Fruit fly (Drosophila melanogaster) whole organism, pupa: ENCODE measurements around the gene Cen.

ENCODE experiments used
- CG10348 ChIP-seq: fragments of 200-800 bp; sonication (Bioruptor generic); IDR thresholded peaks from 2 replicates; pipeline ENCODE4 v1.3.6; 2022; ENCODE audit warnings: missing biosample characterization, missing genetic modification characterization
- CG12605 ChIP-seq: fragments of 200-800 bp; sonication (Bioruptor generic); IDR thresholded peaks from 2 replicates; pipeline ENCODE4 v1.3.6; 2022; ENCODE audit warnings: missing biosample characterization, missing genetic modification characterization
- CG13204 ChIP-seq: fragments of 200-800 bp; sonication (Bioruptor generic); optimal IDR thresholded peaks from 2 replicates; lab custom pipeline; 2018; ENCODE audit warnings: missing biosample characterization, mild to moderate bottlenecking, missing genetic modification characterization, moderate library complexity
- CG14655 ChIP-seq: fragments of 200-800 bp; sonication (Bioruptor generic); optimal IDR thresholded peaks from 3 replicates; lab custom pipeline; 2017; ENCODE audit warnings: mild to moderate bottlenecking, missing biosample characterization, missing genetic modification reagents, missing genetic modification characterization
- CG15710 ChIP-seq: fragments of 200-800 bp; sonication (Bioruptor generic); optimal IDR thresholded peaks from 2 replicates; lab custom pipeline; 2018; ENCODE audit warnings: missing biosample characterization, mild to moderate bottlenecking, missing genetic modification characterization, moderate library complexity
- CG17806 ChIP-seq: fragments of 200-800 bp; sonication (Bioruptor generic); optimal IDR thresholded peaks from 2 replicates; lab custom pipeline; 2018; ENCODE audit warnings: missing biosample characterization, mild to moderate bottlenecking, missing genetic modification characterization, moderate library complexity
- CG32121 ChIP-seq: fragments of 200-800 bp; sonication (Bioruptor generic); IDR thresholded peaks from 2 replicates; pipeline ENCODE4 v1.3.6; 2022; ENCODE audit warnings: missing biosample characterization, missing genetic modification characterization
- CG34367 ChIP-seq: fragments of 200-800 bp; sonication (Bioruptor generic); optimal IDR thresholded peaks from 2 replicates; lab custom pipeline; 2018; ENCODE audit warnings: missing biosample characterization, mild to moderate bottlenecking, missing genetic modification characterization
- CG4496 ChIP-seq: fragments of 200-800 bp; sonication (Bioruptor generic); IDR thresholded peaks from 3 replicates; pipeline ENCODE4 v1.3.6; 2022; ENCODE audit warnings: missing biosample characterization, missing genetic modification characterization
- CG8159 ChIP-seq: fragments of 200-800 bp; sonication (Bioruptor generic); optimal IDR thresholded peaks from 3 replicates; lab custom pipeline; 2018; ENCODE audit warnings: missing biosample characterization, mild to moderate bottlenecking, missing genetic modification characterization, moderate library complexity
- CG8301 ChIP-seq: fragments of 200-800 bp; sonication (Bioruptor generic); optimal IDR thresholded peaks from 2 replicates; lab custom pipeline; 2018; ENCODE audit warnings: missing biosample characterization, mild to moderate bottlenecking, missing genetic modification characterization
- CG9948 ChIP-seq: fragments of 200-800 bp; sonication (Bioruptor generic); optimal IDR thresholded peaks from 2 replicates; lab custom pipeline; 2018; ENCODE audit warnings: missing biosample characterization, mild to moderate bottlenecking, missing genetic modification characterization, moderate library complexity
- D1 ChIP-seq: fragments of 200-800 bp; sonication (Bioruptor generic); optimal IDR thresholded peaks from 2 replicates; lab custom pipeline; 2018; ENCODE audit warnings: missing biosample characterization, mild to moderate bottlenecking, missing genetic modification characterization, moderate library complexity
- EcR ChIP-seq: fragments of 200-800 bp; sonication (Bioruptor generic); optimal IDR thresholded peaks from 3 replicates; lab custom pipeline; 2019; ENCODE audit warnings: missing biosample characterization, missing genetic modification characterization, mild to moderate bottlenecking, moderate library complexity, missing genetic modification reagents
- Ets98B ChIP-seq: fragments of 200-800 bp; sonication (Bioruptor generic); IDR thresholded peaks from 2 replicates; pipeline ENCODE4 v1.3.6; 2022; ENCODE audit warnings: missing biosample characterization, missing genetic modification characterization
- Pif1A ChIP-seq: fragments of 200-800 bp; sonication (Bioruptor generic); optimal IDR thresholded peaks from 3 replicates; lab custom pipeline; 2016; ENCODE audit warnings: missing biosample characterization, missing genetic modification characterization
- Pif1B ChIP-seq: fragments of 200-800 bp; sonication (Bioruptor generic); optimal IDR thresholded peaks from 3 replicates; lab custom pipeline; 2016; ENCODE audit warnings: missing biosample characterization, missing genetic modification characterization
- Snoo ChIP-seq: fragments of 200-800 bp; sonication (Bioruptor generic); optimal IDR thresholded peaks from 3 replicates; lab custom pipeline; 2017; ENCODE audit warnings: missing biosample characterization, mild to moderate bottlenecking, missing genetic modification characterization, inconsistent platforms
- fd96Ca ChIP-seq: fragments of 200-800 bp; sonication (Bioruptor generic); IDR thresholded peaks from 3 replicates; pipeline ENCODE4 v1.3.6; 2022; ENCODE audit warnings: missing biosample characterization, missing genetic modification characterization
- gl ChIP-seq: fragments of 200-800 bp; sonication (Bioruptor generic); optimal IDR thresholded peaks from 2 replicates; lab custom pipeline; 2018; ENCODE audit warnings: missing biosample characterization, mild to moderate bottlenecking, missing genetic modification characterization
- rn ChIP-seq: fragments of 200-800 bp; sonication (Bioruptor generic); IDR thresholded peaks from 2 replicates; pipeline ENCODE4 v1.3.6; 2022; ENCODE audit warnings: missing biosample characterization, missing genetic modification characterization

Cen gene

dm6 chr2L:20643144-20643543 is 38.5 kb downstream of the Cen start, which contains the start of gene CG17470:
TSS of gene CG17470 (minus strand) at chr2L:20643244.
- TF ChIP-seq Ets98B (GFP tag; lab: Robert Waterston, UW) (no peak), CG8159 (tag; lab: Kevin White, UChicago) (no peak), CG15710 (tag; lab: Kevin White, UChicago) (no peak), CG9948 (no peak), Snoo (no peak), CG8301 (no peak), CG34367 (tag; lab: Kevin White, UChicago) (no peak), CG32121 (GFP tag; lab: Robert Waterston, UW) (no peak), CG17806 (tag; lab: Kevin White, UChicago) (no peak)

dm6 chr2L:20640617-20641016 is 41.0 kb downstream of the Cen start, which contains the start of gene Sfp38D:
TSS of gene Sfp38D (plus strand) at chr2L:20640917.
- TF ChIP-seq CG32121 (GFP tag; lab: Robert Waterston, UW) (no peak), gl (no peak), EcR (GFP tag; lab: Kevin White, UChicago) (no peak), CG10348 (GFP tag; lab: Robert Waterston, UW) (no peak), Pif1A (GFP tag; lab: Kevin White, UChicago) (no peak), CG14655 (GFP tag; lab: Kevin White, UChicago) (no peak), CG12605 (no peak), CG4496 (no peak), CG13204 (GFP tag; lab: Kevin White, UChicago) (no peak), CG8159 (tag; lab: Kevin White, UChicago) (no peak), fd96Ca (GFP tag; lab: Robert Waterston, UW) (no peak), D1 (tag; lab: Kevin White, UChicago) (no peak), CG34367 (tag; lab: Kevin White, UChicago) (no peak), CG15710 (tag; lab: Kevin White, UChicago) (no peak), CG9948 (no peak), Snoo (no peak), CG8301 (no peak)

- TF ChIP-seq CG14655 (GFP tag; lab: Kevin White, UChicago) (no peak), CG17806 (tag; lab: Kevin White, UChicago) (no peak), CG10348 (GFP tag; lab: Robert Waterston, UW) (no peak), CG32121 (GFP tag; lab: Robert Waterston, UW) (no peak), CG15710 (tag; lab: Kevin White, UChicago) (no peak), gl (no peak), Ets98B (GFP tag; lab: Robert Waterston, UW) (no peak), CG8301 (no peak), Pif1A (GFP tag; lab: Kevin White, UChicago) (no peak), CG13204 (GFP tag; lab: Kevin White, UChicago) (no peak), CG12605 (no peak), Pif1B (GFP tag; lab: Kevin White, UChicago) (no peak), rn (GFP tag; lab: Robert Waterston, UW) (no peak), EcR (GFP tag; lab: Kevin White, UChicago) (no peak), CG34367 (tag; lab: Kevin White, UChicago) (no peak)
Measured at dm6 chr2L:20639821-20640220, 41.8 kb downstream of the Cen start, which contains the start of gene CG31680. TSS of gene CG31680 (plus strand) at chr2L:20640121.

dm6 chr2L:20638413-20638812 is 43.2 kb downstream of the Cen start:
- TF ChIP-seq CG13204 (GFP tag; lab: Kevin White, UChicago) (no peak), Ets98B (GFP tag; lab: Robert Waterston, UW) (0 out of 2 replicates have a peak, but pooled peaks have one; percentile 19), CG34367 (tag; lab: Kevin White, UChicago) (no peak), CG4496 (peak; percentile 82; the same call in 2 of the 3 replicates), CG8159 (tag; lab: Kevin White, UChicago) (peak; percentile 11)
- TF ChIP-seq, all 21 proteins: peak for 3

- TF ChIP-seq Snoo (no peak), Pif1A (GFP tag; lab: Kevin White, UChicago) (no peak), CG34367 (tag; lab: Kevin White, UChicago) (no peak), CG4496 (no peak), fd96Ca (GFP tag; lab: Robert Waterston, UW) (no peak), Ets98B (GFP tag; lab: Robert Waterston, UW) (no peak), CG15710 (tag; lab: Kevin White, UChicago) (no peak), CG12605 (no peak), CG13204 (GFP tag; lab: Kevin White, UChicago) (no peak), D1 (tag; lab: Kevin White, UChicago) (no peak), CG8159 (tag; lab: Kevin White, UChicago) (no peak), CG32121 (GFP tag; lab: Robert Waterston, UW) (no peak), CG9948 (no peak)
Measured at dm6 chr2L:20634215-20634614, 47.4 kb downstream of the Cen start, which contains the start of gene CG17472. TSS of gene CG17472 (plus strand) at chr2L:20634515.
